Worm (Caenorhabditis elegans) whole organism, dauer: ENCODE results near the gene F59B10.2.

Source experiments
- unc-62 ChIP-seq: sonication (generic microtip); optimal IDR thresholded peaks from 2 replicates; lab custom pipeline; 2017; ENCODE audit warnings: missing biosample characterization, missing genetic modification reagents, missing genetic modification characterization

Gene F59B10.2

ce11 chrII:10547803-10548693 lies 38.4 kb upstream of the F59B10.2 start:
- TF ChIP-seq unc-62 (GFP tag; lab: Kevin White, UChicago): no peak

- no peak for TF ChIP-seq unc-62 (GFP tag; lab: Kevin White, UChicago)
These were observed 37.7 kb upstream of the F59B10.2 start for ce11 chrII:10547311-10547710.

ce11 chrII:10546784-10547087 lies 37.1 kb upstream of the F59B10.2 start:
- no peak for TF ChIP-seq unc-62 (GFP tag; lab: Kevin White, UChicago)

ce11 chrII:10545924-10546783 lies 36.5 kb upstream of the F59B10.2 start:
- TF ChIP-seq unc-62 (GFP tag; lab: Kevin White, UChicago): no peak

ce11 chrII:10545213-10545612 lies 35.6 kb upstream of the F59B10.2 start:
- no peak for TF ChIP-seq unc-62 (GFP tag; lab: Kevin White, UChicago)

- no peak for TF ChIP-seq unc-62 (GFP tag; lab: Kevin White, UChicago)
These were observed 34.8 kb upstream of the F59B10.2 start for ce11 chrII:10544374-10544908.

- TF ChIP-seq unc-62 (GFP tag; lab: Kevin White, UChicago): no peak
These were observed 34.0 kb upstream of the F59B10.2 start for ce11 chrII:10543457-10544137.

- no peak for TF ChIP-seq unc-62 (GFP tag; lab: Kevin White, UChicago)
These were observed 33.2 kb upstream of the F59B10.2 start for ce11 chrII:10542654-10543456.

ce11 chrII:10541923-10542486 lies 32.4 kb upstream of the F59B10.2 start, which contains the start of gene pro-1:
pro-1 (minus strand) TSS chrII:10541996.
- no peak for TF ChIP-seq unc-62 (GFP tag; lab: Kevin White, UChicago)

- no peak for TF ChIP-seq unc-62 (GFP tag; lab: Kevin White, UChicago)
These were observed 29.6 kb upstream of the F59B10.2 start, which contains the start of gene R166.3 for ce11 chrII:10539232-10539631. R166.3 (minus strand) TSS chrII:10539332.

- TF ChIP-seq unc-62 (GFP tag; lab: Kevin White, UChicago): no peak
These were observed 28.3 kb upstream of the F59B10.2 start for ce11 chrII:10537988-10538387.

- TF ChIP-seq unc-62 (GFP tag; lab: Kevin White, UChicago): no peak
These were observed 27.9 kb upstream of the F59B10.2 start, which contains the start of gene R166.2 for ce11 chrII:10537571-10537970. R166.2 (minus strand) TSS chrII:10537671.

- no peak for TF ChIP-seq unc-62 (GFP tag; lab: Kevin White, UChicago)
These were observed 24.3 kb upstream of the F59B10.2 start for ce11 chrII:10533985-10534384.

ce11 chrII:10531604-10532003 lies 22.0 kb upstream of the F59B10.2 start:
- no peak for TF ChIP-seq unc-62 (GFP tag; lab: Kevin White, UChicago)
